Fruit fly (Drosophila melanogaster): ENCODE data around the gene Grx3.

Grx3 gene

DNA sequence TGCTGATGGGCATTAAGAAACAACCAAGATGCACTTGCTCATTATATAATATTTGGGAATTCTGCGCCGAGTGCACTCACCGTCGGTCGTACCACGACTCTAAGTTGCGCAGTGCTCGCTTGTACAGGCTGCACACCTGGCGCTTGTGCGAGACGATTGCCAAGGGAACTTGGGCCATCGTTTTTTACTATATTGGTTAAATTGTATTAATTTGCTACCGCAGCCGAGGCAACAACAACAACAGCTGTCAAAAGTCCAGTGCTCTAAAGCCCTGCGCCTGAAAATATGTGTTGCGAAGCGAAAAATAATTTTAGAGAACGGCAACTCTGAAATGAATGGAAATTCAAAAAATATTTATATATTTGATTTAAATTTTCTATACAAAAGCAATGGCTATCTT lies 4.5 kb downstream of the Grx3 start, which contains the start of gene ND-B22 (continued):
- TF ChIP-seq CG11560 (tag; IDR thresholded peaks at IDR 0.05) (no peak), Hmx (GFP tag; optimal IDR thresholded peaks at IDR 0.05) (no peak), Hr51 (GFP tag; optimal IDR thresholded peaks at IDR 0.05) (peak in 1 of 2 experiments; percentile 5), CG1024 (GFP tag; IDR thresholded peaks at IDR 0.05) (no peak), otp (GFP tag; IDR thresholded peaks at IDR 0.05) (no peak), NC2α (GFP tag; optimal IDR thresholded peaks at IDR 0.05) (no peak), Oli (tag; optimal IDR thresholded peaks at IDR 0.05) (no peak), danr (GFP tag; IDR thresholded peaks at IDR 0.05) (no peak), Atf-2 (GFP tag; optimal IDR thresholded peaks at IDR 0.05) (no peak), pnt (GFP tag; optimal IDR thresholded peaks at IDR 0.05) (no peak), HmgD (GFP tag; optimal IDR thresholded peaks at IDR 0.05) (no peak), Taf1 (GFP tag; IDR thresholded peaks at IDR 0.05) (no peak), CG9797 (GFP tag; optimal IDR thresholded peaks at IDR 0.05) (no peak), knrl (GFP tag; IDR thresholded peaks at IDR 0.05; ENCODE audit: partially characterized antibody) (no peak), psq (GFP tag; optimal IDR thresholded peaks at IDR 0.05) (no peak), CG7745 (tag; optimal IDR thresholded peaks at IDR 0.05) (no peak), Poxn (GFP tag; IDR thresholded peaks at IDR 0.05) (no peak), hbn (GFP tag; IDR thresholded peaks at IDR 0.05; ENCODE audit: partially characterized antibody) (peak; percentile 37; the same call in 1 of the 2 replicates), Ada2b (GFP tag; IDR thresholded peaks at IDR 0.05) (no peak), dpn (GFP tag; optimal IDR thresholded peaks at IDR 0.05) (peak; percentile 38 to 51), Hr3 (GFP tag; optimal IDR thresholded peaks at IDR 0.05) (peak; percentile 3), CG5953 (GFP tag; IDR thresholded peaks at IDR 0.05) (no peak), Adf1 (GFP tag; IDR thresholded peaks at IDR 0.05) (no peak; the same call in 1 of the 2 replicates), dm (GFP tag; optimal IDR thresholded peaks at IDR 0.05) (no peak), rib (GFP tag; IDR thresholded peaks at IDR 0.05) (no peak), CG17186 (GFP tag; optimal IDR thresholded peaks at IDR 0.05) (no peak), CG15073 (GFP tag; optimal IDR thresholded peaks at IDR 0.05) (no peak), CG14965 (GFP tag; optimal IDR thresholded peaks at IDR 0.05; ENCODE audit: borderline replicate concordance) (no peak), CG11085 (GFP tag; IDR thresholded peaks at IDR 0.05) (0 out of 2 replicates have a peak, but pooled peaks have one; percentile 11), Atf6 (GFP tag; IDR thresholded peaks at IDR 0.05) (0 out of 2 replicates have a peak, but pooled peaks have one; percentile 13), jing (GFP tag; optimal IDR thresholded peaks at IDR 0.05) (no peak), bab2 (GFP tag; optimal IDR thresholded peaks at IDR 0.05) (peak; percentile 6), maf-S (GFP tag; optimal IDR thresholded peaks at IDR 0.05) (no peak), CG2202 (tag; optimal IDR thresholded peaks at IDR 0.05) (no peak), CG4424 (GFP tag; optimal IDR thresholded peaks at IDR 0.05) (peak; percentile 26), dan (GFP tag; IDR thresholded peaks at IDR 0.05) (no peak), CG12299 (tag; optimal IDR thresholded peaks at IDR 0.05) (no peak), z (GFP tag; IDR thresholded peaks at IDR 0.05) (no peak), Hsf (GFP tag; optimal IDR thresholded peaks at IDR 0.05) (peak; percentile 47), oc (tag; optimal IDR thresholded peaks at IDR 0.05) (no peak), Opbp (GFP tag; IDR thresholded peaks at IDR 0.05; ENCODE audit: partially characterized antibody) (peak; percentile 55; the same call in 2 of the 3 replicates), BtbVII (GFP tag; optimal IDR thresholded peaks at IDR 0.05) (no peak), CG11456 (GFP tag; IDR thresholded peaks at IDR 0.05) (peak; percentile 12; the same call in 1 of the 3 replicates), vvl (GFP tag; IDR thresholded peaks at IDR 0.05) (peak; percentile 83), pfk (GFP tag; optimal IDR thresholded peaks at IDR 0.05) (no peak), Med (GFP tag) (peak; percentile 88), CG12155 (GFP tag; optimal IDR thresholded peaks at IDR 0.05) (peak; percentile 51), crc (GFP tag; optimal IDR thresholded peaks at IDR 0.05) (no peak), CG3407 (GFP tag; optimal IDR thresholded peaks at IDR 0.05) (peak; percentile 26), Xrp1 (GFP tag; IDR thresholded peaks at IDR 0.05) (no peak; the same call in 1 of the 2 replicates), CG13287 (GFP tag; IDR thresholded peaks at IDR 0.05; ENCODE audit: partially characterized antibody) (peak; percentile 63), ATbp (GFP tag; optimal IDR thresholded peaks at IDR 0.05) (no peak)
